Worm (Caenorhabditis elegans) whole organism, young adult: ENCODE measurements around the gene R151.10.

Experiments
- C06A6.2 ChIP-seq: fragments of 200-800 bp; sonication (Bioruptor generic); conservative IDR thresholded peaks from 2 replicates; pipeline ENCODE4 v1.3.6; 2022; ENCODE audit warnings: missing genetic modification characterization, missing compliant biosample characterization
- D2030.7 ChIP-seq: fragments of 200-800 bp; sonication (Bioruptor generic); IDR thresholded peaks from 2 replicates; pipeline ENCODE4 v1.3.6; 2022; ENCODE audit warnings: missing genetic modification reagents, missing genetic modification characterization, missing compliant biosample characterization
- F10E7.11 ChIP-seq: sonication (generic microtip); optimal IDR thresholded peaks from 2 replicates; lab custom pipeline; 2017; ENCODE audit warnings: mild to moderate bottlenecking, missing genetic modification characterization, moderate library complexity, missing compliant biosample characterization
- F23B12.7 ChIP-seq: sonication (generic microtip); optimal IDR thresholded peaks from 2 replicates; lab custom pipeline; 2017; ENCODE audit warnings: missing genetic modification characterization, mild to moderate bottlenecking, missing compliant biosample characterization, antibody characterized with exemption, moderate library complexity; ENCODE audit not compliant: insufficient read depth
- F33H1.4 ChIP-seq: fragments of 200-800 bp; sonication (Bioruptor generic); IDR thresholded peaks from 2 replicates; pipeline ENCODE4 v1.3.6; 2022; ENCODE audit warnings: missing genetic modification reagents, missing genetic modification characterization, missing compliant biosample characterization
- F52B5.7 ChIP-seq: sonication (generic microtip); optimal IDR thresholded peaks from 2 replicates; lab custom pipeline; 2016; ENCODE audit warnings: mild to moderate bottlenecking, missing genetic modification characterization, missing compliant biosample characterization
- T26A5.8 ChIP-seq: sonication (generic microtip); optimal IDR thresholded peaks from 2 replicates; lab custom pipeline; 2016; ENCODE audit warnings: missing genetic modification characterization, missing compliant biosample characterization
- Y53G8AR.9 ChIP-seq: fragments of 200-800 bp; sonication (Bioruptor generic); conservative IDR thresholded peaks from 2 replicates; pipeline ENCODE4 v1.3.6; 2022; ENCODE audit warnings: missing genetic modification reagents, missing genetic modification characterization, missing compliant biosample characterization
- Y95B8A.8 ChIP-seq: fragments of 200-800 bp; sonication (Bioruptor generic); IDR thresholded peaks from 2 replicates; pipeline ENCODE4 v1.3.6; 2022; ENCODE audit warnings: missing genetic modification reagents, missing genetic modification characterization, missing compliant biosample characterization
- akir-1 ChIP-seq: fragments of 200-800 bp; sonication (Bioruptor generic); optimal IDR thresholded peaks from 2 replicates; lab custom pipeline; 2018; ENCODE audit warnings: mild to moderate bottlenecking, missing genetic modification characterization, moderate library complexity, missing compliant biosample characterization
- ama-1 ChIP-seq, 3 experiments: fragments of 150-350 bp in 1 of 3; sonication (generic microtip) in 2 of 3; optimal IDR thresholded peaks; 2 replicates each; lab custom pipeline; 2014 to 2018; ENCODE audit warnings: missing biosample characterization in 2 of 3, missing genetic modification characterization in 2 of 3, missing genetic modification reagents in 2 of 3
- aptf-2 ChIP-seq: fragments of 200-800 bp; sonication (Bioruptor generic); conservative IDR thresholded peaks from 2 replicates; pipeline ENCODE4 v1.3.6; 2022; ENCODE audit warnings: missing genetic modification reagents, missing genetic modification characterization, missing compliant biosample characterization
- atf-7 ChIP-seq: sonication (generic microtip); optimal IDR thresholded peaks from 2 replicates; lab custom pipeline; 2017; ENCODE audit warnings: mild to moderate bottlenecking, missing genetic modification characterization, missing compliant biosample characterization
- ccch-3 ChIP-seq: fragments of 200-800 bp; sonication (Bioruptor generic); optimal IDR thresholded peaks from 2 replicates; lab custom pipeline; 2018; ENCODE audit warnings: mild to moderate bottlenecking, missing genetic modification characterization, missing compliant biosample characterization
- cebp-2 ChIP-seq: fragments of 200-800 bp; sonication (Bioruptor generic); IDR thresholded peaks from 2 replicates; pipeline ENCODE4 v1.3.6; 2022; ENCODE audit warnings: missing genetic modification characterization, missing compliant biosample characterization
- ceh-27 ChIP-seq: fragments of 200-800 bp; sonication (Bioruptor generic); optimal IDR thresholded peaks from 2 replicates; lab custom pipeline; 2018; ENCODE audit warnings: mild to moderate bottlenecking, missing genetic modification characterization, moderate library complexity, missing compliant biosample characterization
- ceh-40 ChIP-seq: fragments of 200-800 bp; sonication (Bioruptor generic); IDR thresholded peaks from 2 replicates; pipeline ENCODE4 v1.3.6; 2022; ENCODE audit warnings: missing genetic modification characterization, missing compliant biosample characterization
- ceh-79 ChIP-seq: sonication (generic microtip); optimal IDR thresholded peaks from 2 replicates; lab custom pipeline; 2017; ENCODE audit warnings: mild to moderate bottlenecking, missing genetic modification characterization, missing compliant biosample characterization
- die-1 ChIP-seq: sonication (generic microtip); optimal IDR thresholded peaks from 2 replicates; lab custom pipeline; 2016; ENCODE audit warnings: missing genotype, mild to moderate bottlenecking, missing genetic modification characterization, missing compliant biosample characterization
- dpl-1 ChIP-seq: fragments of 150-350 bp; optimal IDR thresholded peaks from 2 replicates; lab custom pipeline; 2014; ENCODE audit warnings: missing biosample characterization, missing genetic modification reagents, missing genetic modification characterization
- egl-44 ChIP-seq: fragments of 200-800 bp; sonication (Bioruptor generic); IDR thresholded peaks from 2 replicates; pipeline ENCODE4 v1.3.6; 2022; ENCODE audit warnings: missing genetic modification reagents, missing genetic modification characterization, missing compliant biosample characterization
- egrh-3 ChIP-seq: fragments of 200-800 bp; sonication (Bioruptor generic); IDR thresholded peaks from 2 replicates; pipeline ENCODE4 v1.3.6; 2022; ENCODE audit warnings: missing genetic modification reagents, missing genetic modification characterization, missing compliant biosample characterization
- ekl-4 ChIP-seq: fragments of 200-800 bp; sonication (Bioruptor generic); IDR thresholded peaks from 2 replicates; pipeline ENCODE4 v1.3.6; 2022; ENCODE audit warnings: missing genetic modification reagents, missing genetic modification characterization, missing compliant biosample characterization
- ets-4 ChIP-seq: fragments of 200-800 bp; sonication (Bioruptor generic); optimal IDR thresholded peaks from 2 replicates; lab custom pipeline; 2018; ENCODE audit warnings: mild to moderate bottlenecking, missing genetic modification characterization, missing compliant biosample characterization
- hlh-26 ChIP-seq: fragments of 200-800 bp; sonication (Bioruptor generic); conservative IDR thresholded peaks from 2 replicates; pipeline ENCODE4 v1.3.6; 2022; ENCODE audit warnings: missing genetic modification reagents, missing genetic modification characterization, missing compliant biosample characterization
- hmg-1.2 ChIP-seq: fragments of 200-800 bp; sonication (Bioruptor generic); IDR thresholded peaks from 2 replicates; pipeline ENCODE4 v1.3.6; 2022; ENCODE audit warnings: missing genetic modification reagents, missing genetic modification characterization, missing compliant biosample characterization
- let-526 ChIP-seq: fragments of 200-800 bp; sonication (Bioruptor generic); IDR thresholded peaks from 2 replicates; pipeline ENCODE4 v1.3.6; 2022; ENCODE audit warnings: missing genetic modification reagents, missing genetic modification characterization, missing compliant biosample characterization
- lin-26 ChIP-seq: fragments of 200-800 bp; sonication (Bioruptor generic); IDR thresholded peaks from 2 replicates; pipeline ENCODE4 v1.3.6; 2022; ENCODE audit warnings: missing genetic modification reagents, missing genetic modification characterization, missing compliant biosample characterization
- lin-35 ChIP-seq, 3 experiments: fragments of 150-350 bp in 2 of 3; sonication (generic microtip) in 1 of 3; optimal IDR thresholded peaks; 2 replicates each; lab custom pipeline; 2014 to 2018; ENCODE audit warnings: missing biosample characterization in 3 of 3, missing genetic modification characterization in 3 of 3, missing genetic modification reagents in 3 of 3
- lin-54 ChIP-seq: fragments of 200-800 bp; sonication (Bioruptor generic); optimal IDR thresholded peaks from 2 replicates; lab custom pipeline; 2018; ENCODE audit warnings: mild to moderate bottlenecking, missing genetic modification characterization, missing compliant biosample characterization
- madf-10 ChIP-seq: sonication (generic microtip); optimal IDR thresholded peaks from 2 replicates; lab custom pipeline; 2016; ENCODE audit warnings: mild to moderate bottlenecking, missing genetic modification characterization, missing compliant biosample characterization
- madf-3 ChIP-seq: fragments of 200-800 bp; sonication (Bioruptor generic); IDR thresholded peaks from 2 replicates; pipeline ENCODE4 v1.3.6; 2022; ENCODE audit warnings: missing genetic modification reagents, missing genetic modification characterization, missing compliant biosample characterization
- madf-6 ChIP-seq: fragments of 200-800 bp; sonication (Bioruptor generic); IDR thresholded peaks from 2 replicates; pipeline ENCODE4 v1.3.6; 2022; ENCODE audit warnings: missing genetic modification reagents, missing genetic modification characterization, missing compliant biosample characterization
- mcd-1 ChIP-seq: fragments of 200-800 bp; sonication (Bioruptor generic); IDR thresholded peaks from 2 replicates; pipeline ENCODE4 v1.3.6; 2022; ENCODE audit warnings: missing genetic modification reagents, missing genetic modification characterization, missing compliant biosample characterization
- nfya-2 ChIP-seq: fragments of 200-800 bp; sonication (Bioruptor generic); IDR thresholded peaks from 2 replicates; pipeline ENCODE4 v1.3.6; 2022; ENCODE audit warnings: missing genetic modification reagents, missing genetic modification characterization, missing compliant biosample characterization
- nhr-179 ChIP-seq: sonication (generic microtip); optimal IDR thresholded peaks from 2 replicates; lab custom pipeline; 2016; ENCODE audit warnings: mild to moderate bottlenecking, missing genetic modification characterization, missing compliant biosample characterization
- nhr-80 ChIP-seq: sonication (generic microtip); optimal IDR thresholded peaks from 2 replicates; lab custom pipeline; 2016; ENCODE audit warnings: missing genetic modification characterization, missing compliant biosample characterization
- nhr-90 ChIP-seq: sonication (generic microtip); optimal IDR thresholded peaks from 2 replicates; lab custom pipeline; 2016; ENCODE audit warnings: missing genotype, mild to moderate bottlenecking, missing genetic modification characterization, missing compliant biosample characterization
- rec-8 ChIP-seq, 2 experiments: sonication (generic microtip); optimal IDR thresholded peaks; 2 replicates each; lab custom pipeline; 2016; ENCODE audit warnings: mild to moderate bottlenecking in 2 of 2, missing genetic modification characterization in 2 of 2, missing genetic modification reagents in 2 of 2, missing genotype in 2 of 2, missing biosample characterization in 1 of 2, missing compliant biosample characterization in 1 of 2, moderate library complexity in 1 of 2
- snpc-3.4 ChIP-seq: sonication (generic microtip); optimal IDR thresholded peaks from 2 replicates; lab custom pipeline; 2017; ENCODE audit warnings: missing genetic modification characterization, mild to moderate bottlenecking, missing compliant biosample characterization, antibody characterized with exemption, moderate library complexity, missing genotype, missing genetic modification reagents
- sptf-2 ChIP-seq: fragments of 200-800 bp; sonication (Bioruptor generic); optimal IDR thresholded peaks from 2 replicates; lab custom pipeline; 2018; ENCODE audit warnings: mild to moderate bottlenecking, missing genetic modification characterization, missing compliant biosample characterization
- tbp1 ChIP-seq: fragments of 200-800 bp; sonication (Bioruptor generic); optimal IDR thresholded peaks from 2 replicates; lab custom pipeline; 2018; ENCODE audit warnings: mild to moderate bottlenecking, missing genetic modification characterization, missing compliant biosample characterization
- unc-130 ChIP-seq: sonication (generic microtip); optimal IDR thresholded peaks from 2 replicates; lab custom pipeline; 2016; ENCODE audit warnings: missing genetic modification reagents, missing genetic modification characterization, missing compliant biosample characterization
- xnd-1 ChIP-seq: sonication (generic microtip); optimal IDR thresholded peaks from 2 replicates; lab custom pipeline; 2016; ENCODE audit warnings: missing genotype, missing genetic modification reagents, missing genetic modification characterization, missing compliant biosample characterization
- zfh-2 ChIP-seq: fragments of 200-800 bp; sonication (Bioruptor generic); conservative IDR thresholded peaks from 2 replicates; pipeline ENCODE4 v1.3.6; 2022; ENCODE audit warnings: missing genetic modification reagents, missing genetic modification characterization, missing compliant biosample characterization
- ztf-25 ChIP-seq: fragments of 200-800 bp; sonication (Bioruptor generic); IDR thresholded peaks from 2 replicates; pipeline ENCODE4 v1.3.6; 2022; ENCODE audit warnings: missing genetic modification reagents, missing genetic modification characterization, missing compliant biosample characterization
- ztf-28 ChIP-seq: fragments of 200-800 bp; sonication (Bioruptor generic); IDR thresholded peaks from 2 replicates; pipeline ENCODE4 v1.3.6; 2022; ENCODE audit warnings: missing genetic modification reagents, missing genetic modification characterization, missing compliant biosample characterization
- ztf-3 ChIP-seq: fragments of 200-800 bp; sonication (Bioruptor generic); optimal IDR thresholded peaks from 2 replicates; lab custom pipeline; 2018; ENCODE audit warnings: mild to moderate bottlenecking, missing genetic modification characterization, missing compliant biosample characterization
- ztf-6 ChIP-seq: fragments of 200-800 bp; sonication (Bioruptor generic); IDR thresholded peaks from 2 replicates; pipeline ENCODE4 v1.3.6; 2022; ENCODE audit warnings: missing genetic modification reagents, missing genetic modification characterization, missing compliant biosample characterization

R151.10 gene

DNA sequence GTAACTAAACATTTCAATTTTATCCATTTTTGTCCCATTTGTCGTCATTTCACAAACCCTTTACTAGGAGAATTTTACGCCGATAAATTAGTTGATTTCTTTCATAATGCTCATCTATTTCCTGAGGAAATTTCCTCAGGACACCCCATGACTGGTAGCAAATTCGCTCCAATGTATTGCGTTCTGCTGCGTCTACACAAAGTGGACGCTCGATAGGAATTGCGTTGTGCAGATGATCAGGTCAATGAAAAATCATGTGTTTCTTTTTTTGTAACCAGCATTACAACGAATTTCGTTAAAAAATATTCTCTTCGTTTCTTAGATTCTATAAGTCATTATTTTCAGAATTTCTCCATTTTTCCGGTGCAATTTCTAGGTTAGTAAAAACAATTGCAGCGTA lies 48.9 kb downstream of the R151.10 start, which contains the start of gene epg-4 (continued):
- peak; percentile 81 for TF ChIP-seq madf-3 (GFP tag; lab: Robert Waterston, UW)
- TF ChIP-seq let-526 (GFP tag; lab: Robert Waterston, UW), result no peak
- TF ChIP-seq ceh-27 (GFP tag; lab: Kevin White, UChicago), result peak; percentile 23
- 0 out of 2 replicates have a peak, but pooled peaks have one; percentile 33 for TF ChIP-seq ekl-4
- TF ChIP-seq lin-54 (GFP tag; lab: Kevin White, UChicago), result peak; percentile 42
- TF ChIP-seq tbp1 (GFP tag; lab: Kevin White, UChicago), result peak; percentile 53
- no peak for TF ChIP-seq akir-1
- TF ChIP-seq snpc-3.4 (tag; lab: Kevin White, UChicago), result peak; percentile 9
- TF ChIP-seq egl-44 (GFP tag; lab: Robert Waterston, UW), result no peak
- TF ChIP-seq ets-4 (GFP tag; lab: Kevin White, UChicago), result no peak
- TF ChIP-seq dpl-1 (GFP tag; lab: Kevin White, UChicago), result no peak
- TF ChIP-seq aptf-2 (GFP tag; lab: Robert Waterston, UW), result no peak
- no peak for TF ChIP-seq nhr-179
- no peak for TF ChIP-seq zfh-2 (GFP tag; lab: Robert Waterston, UW)
- TF ChIP-seq lin-26 (GFP tag; lab: Robert Waterston, UW), result peak; percentile 64; the same call in 1 of the 2 replicates
- no peak for TF ChIP-seq madf-10 (tag; lab: Kevin White, UChicago)
- TF ChIP-seq madf-6 (GFP tag; lab: Robert Waterston, UW), result peak; percentile 44
- TF ChIP-seq C06A6.2 (GFP tag; lab: Robert Waterston, UW), result no peak
- TF ChIP-seq nhr-90 (tag; lab: Kevin White, UChicago), result peak; percentile 28
- peak; percentile 53 for TF ChIP-seq nhr-80 (tag; lab: Kevin White, UChicago)
- peak; percentile 25 for TF ChIP-seq F52B5.7 (tag; lab: Kevin White, UChicago)
- peak; percentile 54; the same call in 1 of the 2 replicates for TF ChIP-seq F33H1.4
- no peak; the same call in 1 of the 2 replicates for TF ChIP-seq Y95B8A.8 (GFP tag; lab: Robert Waterston, UW)
- TF ChIP-seq atf-7 (tag; lab: Kevin White, UChicago), result peak; percentile 21
- peak; percentile 13 for TF ChIP-seq F23B12.7 (tag; lab: Kevin White, UChicago)
- no peak for TF ChIP-seq ama-1 (optimal IDR thresholded peaks at IDR 0.05; lab: Kevin White, UChicago)
- TF ChIP-seq ama-1 (GFP tag; optimal IDR thresholded peaks at IDR 0.05; lab: Kevin White, UChicago), result peak; percentile 2 to 16
- no peak for TF ChIP-seq F10E7.11 (tag; lab: Kevin White, UChicago)
- TF ChIP-seq ztf-25 (GFP tag; lab: Robert Waterston, UW), result no peak
- TF ChIP-seq unc-130 (GFP tag; lab: Kevin White, UChicago), result peak; percentile 29
- no peak for TF ChIP-seq T26A5.8
- TF ChIP-seq cebp-2 (GFP tag; lab: Robert Waterston, UW), result no peak
- TF ChIP-seq ztf-6 (GFP tag; lab: Robert Waterston, UW), result no peak
- TF ChIP-seq mcd-1, result peak; percentile 64
- no peak for TF ChIP-seq ztf-28
- TF ChIP-seq lin-35 (GFP tag; optimal IDR thresholded peaks at IDR 0.05; lab: Kevin White, UChicago), result peak in 1 of 3 experiments; percentile 28
- no peak for TF ChIP-seq xnd-1 (tag; lab: Kevin White, UChicago)
- peak; percentile 50 for TF ChIP-seq hmg-1.2
- 0 out of 2 replicates have a peak, but pooled peaks have one; percentile 45 for TF ChIP-seq Y53G8AR.9 (GFP tag; lab: Robert Waterston, UW)
- TF ChIP-seq rec-8 (tag; optimal IDR thresholded peaks at IDR 0.05; lab: Kevin White, UChicago), result no peak
- no peak for TF ChIP-seq egrh-3 (GFP tag; lab: Robert Waterston, UW)
- TF ChIP-seq ceh-79 (tag; lab: Kevin White, UChicago), result no peak
- TF ChIP-seq ccch-3, result no peak
- peak; percentile 49 for TF ChIP-seq die-1 (tag; lab: Kevin White, UChicago)
- TF ChIP-seq sptf-2, result no peak
- peak; percentile 27; the same call in 1 of the 2 replicates for TF ChIP-seq D2030.7
- TF ChIP-seq nfya-2 (GFP tag; lab: Robert Waterston, UW), result no peak
- no peak for TF ChIP-seq ztf-3 (GFP tag; lab: Kevin White, UChicago)
- no peak for TF ChIP-seq hlh-26 (GFP tag; lab: Robert Waterston, UW)
- TF ChIP-seq ceh-40, result no peak
